Fruit fly (Drosophila melanogaster): ENCODE results near the gene CYLD.

Gene CYLD

DNA sequence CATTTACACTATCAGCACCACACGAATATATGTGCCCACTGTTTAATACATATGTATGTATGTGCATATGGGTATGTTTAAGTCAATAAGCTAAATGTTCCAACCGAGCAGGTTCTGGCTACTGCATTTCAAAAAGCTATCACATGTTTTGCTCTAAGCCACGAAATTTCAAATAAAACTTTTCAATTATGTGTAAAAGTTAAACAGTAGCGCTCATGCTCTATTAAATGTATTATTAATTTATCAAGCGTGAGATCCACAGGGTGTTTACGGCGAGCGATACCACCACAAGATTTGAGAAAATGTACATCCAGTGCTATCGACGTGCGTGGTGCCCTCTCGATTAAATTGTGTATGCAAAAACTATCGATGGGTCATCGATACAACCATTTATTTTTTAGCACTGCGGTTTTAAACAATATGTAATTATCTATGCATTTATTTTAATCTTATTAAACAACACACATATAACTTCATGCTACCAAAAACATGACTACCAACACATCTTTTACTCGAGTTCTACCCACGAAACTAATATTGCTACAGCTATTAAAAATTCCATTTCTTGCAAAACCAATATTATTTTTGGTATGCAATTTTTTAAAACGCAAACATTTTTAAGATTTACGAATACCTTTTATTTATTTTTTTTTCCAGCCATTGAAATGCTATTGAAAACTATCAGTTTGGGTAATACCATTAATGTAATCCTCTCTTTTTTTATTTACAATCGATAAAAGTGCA is 38.7 kb downstream of the CYLD start, which contains the start of gene Pten (continued):
- peak; percentile 16 for TF ChIP-seq CG9609 (GFP tag; optimal IDR thresholded peaks at IDR 0.05)
- no peak for TF ChIP-seq Jarid2 (GFP tag; optimal IDR thresholded peaks at IDR 0.05)
- TF ChIP-seq CG12942 (GFP tag; optimal IDR thresholded peaks at IDR 0.05) = peak; percentile 38
- TF ChIP-seq cg (GFP tag; optimal IDR thresholded peaks at IDR 0.05) = peak; percentile 56
- TF ChIP-seq trem (tag; optimal IDR thresholded peaks at IDR 0.05) = peak; percentile 61
- no peak for TF ChIP-seq CG10543 (GFP tag; optimal IDR thresholded peaks at IDR 0.05)
- peak; percentile 90 for TF ChIP-seq CG9727 (GFP tag; optimal IDR thresholded peaks at IDR 0.05)
- no peak for TF ChIP-seq Adf1 (GFP tag; IDR thresholded peaks at IDR 0.05)
- no peak for TF ChIP-seq yki (optimal IDR thresholded peaks at IDR 0.05)
- peak; percentile 30 for TF ChIP-seq B-H2 (GFP tag; optimal IDR thresholded peaks at IDR 0.05)
- peak; percentile 53 for TF ChIP-seq CG12299 (tag; optimal IDR thresholded peaks at IDR 0.05)
- TF ChIP-seq CG18619 (GFP tag; optimal IDR thresholded peaks at IDR 0.05) = no peak
- peak; percentile 29 for TF ChIP-seq nom (GFP tag; optimal IDR thresholded peaks at IDR 0.05)
- TF ChIP-seq CG1233 (GFP tag; optimal IDR thresholded peaks at IDR 0.05) = peak; percentile 68
- peak; percentile 57 for TF ChIP-seq HmgZ (tag; optimal IDR thresholded peaks at IDR 0.05)
- peak; percentile 80; the same call in 2 of the 3 replicates for TF ChIP-seq mld (GFP tag; IDR thresholded peaks at IDR 0.05; ENCODE audit: partially characterized antibody)
- TF ChIP-seq Oaz (GFP tag; IDR thresholded peaks at IDR 0.05) = no peak
- no peak; the same call in 2 of the 3 replicates for TF ChIP-seq otp (GFP tag; IDR thresholded peaks at IDR 0.05)
- peak; percentile 95 for TF ChIP-seq Ets65A (GFP tag)
- no peak for TF ChIP-seq CG17612 (GFP tag; IDR thresholded peaks at IDR 0.05)
- TF ChIP-seq dati (GFP tag; IDR thresholded peaks at IDR 0.05) = no peak
- 0 out of 2 replicates have a peak, but pooled peaks have one; percentile 50 for TF ChIP-seq esg (GFP tag; conservative IDR thresholded peaks at IDR 0.05)
- TF ChIP-seq CG14014 (GFP tag; IDR thresholded peaks at IDR 0.05) = peak; percentile 61; the same call in 1 of the 2 replicates
- peak; percentile 64 for TF ChIP-seq NfI (GFP tag; optimal IDR thresholded peaks at IDR 0.05)
- TF ChIP-seq CG6689 (GFP tag; IDR thresholded peaks at IDR 0.05) = peak; percentile 75
- no peak for TF ChIP-seq CG3407 (GFP tag; optimal IDR thresholded peaks at IDR 0.05)
- TF ChIP-seq lbe (GFP tag; optimal IDR thresholded peaks at IDR 0.05) = peak; percentile 7
- TF ChIP-seq CG9817 (tag; optimal IDR thresholded peaks at IDR 0.05) = no peak
- TF ChIP-seq lmd (GFP tag; IDR thresholded peaks at IDR 0.05) = no peak
- TF ChIP-seq Poxn (GFP tag; IDR thresholded peaks at IDR 0.05) = no peak
- peak; percentile 82; the same call in 1 of the 2 replicates for TF ChIP-seq CG42726 (GFP tag; IDR thresholded peaks at IDR 0.05; ENCODE audit: partially characterized antibody)
- no peak; the same call in 1 of the 2 replicates for TF ChIP-seq ap (GFP tag; IDR thresholded peaks at IDR 0.05)
- peak; percentile 25 for TF ChIP-seq CG9437 (GFP tag; optimal IDR thresholded peaks at IDR 0.05)
- TF ChIP-seq CkIIα-i1 (GFP tag; IDR thresholded peaks at IDR 0.05) = no peak
- peak; percentile 58; the same call in 1 of the 2 replicates for TF ChIP-seq vvl (GFP tag; IDR thresholded peaks at IDR 0.05)
- TF ChIP-seq CG14441 (GFP tag; IDR thresholded peaks at IDR 0.05) = no peak
- TF ChIP-seq Lhr (GFP tag; optimal IDR thresholded peaks at IDR 0.05) = peak; percentile 39
- TF ChIP-seq CG10979 (tag; optimal IDR thresholded peaks at IDR 0.05) = peak; percentile 63
- TF ChIP-seq org-1 (GFP tag; optimal IDR thresholded peaks at IDR 0.05) = no peak
- TF ChIP-seq Fer3 (tag; optimal IDR thresholded peaks at IDR 0.05) = peak; percentile 61
- TF ChIP-seq CG9932 (GFP tag; IDR thresholded peaks at IDR 0.05) = no peak
- peak; percentile 79 for TF ChIP-seq YL-1 (GFP tag; optimal IDR thresholded peaks at IDR 0.05)
- TF ChIP-seq fd102C (GFP tag; optimal IDR thresholded peaks at IDR 0.05) = peak; percentile 44
- peak; percentile 75 for TF ChIP-seq Meics (GFP tag; optimal IDR thresholded peaks at IDR 0.05)
- TF ChIP-seq al (GFP tag; IDR thresholded peaks at IDR 0.05) = no peak; the same call in 1 of the 2 replicates
- TF ChIP-seq CG17829 (tag; optimal IDR thresholded peaks at IDR 0.05) = peak; percentile 82
- TF ChIP-seq toy (GFP tag; IDR thresholded peaks at IDR 0.05) = no peak
- no peak for TF ChIP-seq exex (tag; optimal IDR thresholded peaks at IDR 0.05)
- TF ChIP-seq btn (GFP tag; optimal IDR thresholded peaks at IDR 0.05) = peak; percentile 23
- 0 out of 2 replicates have a peak, but pooled peaks have one; percentile 35 for TF ChIP-seq seq (GFP tag; IDR thresholded peaks at IDR 0.05)
